Worm (Caenorhabditis elegans) whole organism, L4 larva: Measurements from ENCODE around the gene grd-5.

Experiments
- D1046.2 ChIP-seq: fragments of 200-800 bp; sonication (Bioruptor generic); IDR thresholded peaks from 2 replicates; pipeline ENCODE4 v1.3.6; 2022; ENCODE audit warnings: missing genetic modification characterization, missing compliant biosample characterization
- F10B5.3 ChIP-seq: sonication (generic microtip); optimal IDR thresholded peaks from 2 replicates; lab custom pipeline; 2016; ENCODE audit warnings: mild to moderate bottlenecking, missing genetic modification characterization, missing compliant biosample characterization
- T20F7.1 ChIP-seq: fragments of 200-800 bp; sonication (Bioruptor generic); optimal IDR thresholded peaks from 2 replicates; lab custom pipeline; 2018; ENCODE audit warnings: mild to moderate bottlenecking, missing genetic modification characterization, missing compliant biosample characterization
- T26A8.4 ChIP-seq: fragments of 200-800 bp; sonication (Bioruptor generic); IDR thresholded peaks from 2 replicates; pipeline ENCODE4 v1.3.6; 2022; ENCODE audit warnings: missing genetic modification characterization, missing compliant biosample characterization
- Y105C5A.15 ChIP-seq: fragments of 200-800 bp; sonication (Bioruptor generic); IDR thresholded peaks from 2 replicates; pipeline ENCODE4 v1.3.6; 2022; ENCODE audit warnings: missing genetic modification characterization, missing compliant biosample characterization
- aha-1 ChIP-seq: fragments of 150-350 bp; peaks from one replicate; lab custom pipeline; 2014; ENCODE audit warnings: missing biosample characterization, missing genetic modification characterization
- aly-2 ChIP-seq: sonication (generic microtip); optimal IDR thresholded peaks from 2 replicates; lab custom pipeline; 2018; ENCODE audit warnings: missing biosample characterization, missing genetic modification characterization
- arid-1 ChIP-seq: fragments of 200-800 bp; sonication (Bioruptor generic); conservative IDR thresholded peaks from 2 replicates; pipeline ENCODE4 v1.3.6; 2022; ENCODE audit warnings: missing genetic modification reagents, missing genetic modification characterization, missing compliant biosample characterization
- attf-4 ChIP-seq: sonication (generic microtip); optimal IDR thresholded peaks from 3 replicates; lab custom pipeline; 2017; ENCODE audit warnings: missing biosample characterization, missing genetic modification characterization
- ceh-20 ChIP-seq: fragments of 200-800 bp; sonication (Bioruptor generic); IDR thresholded peaks from 2 replicates; pipeline ENCODE4 v1.3.6; 2022; ENCODE audit warnings: missing genetic modification reagents, missing genetic modification characterization, missing compliant biosample characterization
- ceh-28 ChIP-seq: fragments of 150-350 bp; optimal IDR thresholded peaks from 2 replicates; lab custom pipeline; 2014; ENCODE audit warnings: missing biosample characterization, missing genetic modification reagents, missing genetic modification characterization
- ceh-32 ChIP-seq: sonication (generic microtip); optimal IDR thresholded peaks from 2 replicates; lab custom pipeline; 2016; ENCODE audit warnings: mild to moderate bottlenecking, missing genetic modification characterization, missing compliant biosample characterization; ENCODE audit not compliant: poor library complexity
- ceh-44 ChIP-seq: fragments of 200-800 bp; sonication (Bioruptor generic); IDR thresholded peaks from 2 replicates; pipeline ENCODE4 v1.3.6; 2022; ENCODE audit warnings: missing genetic modification reagents, missing genetic modification characterization, missing compliant biosample characterization
- ceh-62 ChIP-seq: sonication (generic microtip); optimal IDR thresholded peaks from 2 replicates; lab custom pipeline; 2017; ENCODE audit warnings: missing biosample characterization, missing genetic modification characterization
- ces-1 ChIP-seq: fragments of 150-350 bp; sonication (generic microtip); optimal IDR thresholded peaks from 4 replicates; lab custom pipeline; 2014; ENCODE audit warnings: missing biosample characterization, missing genetic modification reagents, missing genetic modification characterization
- dmd-6 ChIP-seq: fragments of 200-800 bp; sonication (Bioruptor generic); IDR thresholded peaks from 2 replicates; pipeline ENCODE4 v1.3.6; 2022; ENCODE audit warnings: missing genetic modification reagents, missing genetic modification characterization, missing compliant biosample characterization
- dpl-1 ChIP-seq: fragments of 150-350 bp; optimal IDR thresholded peaks from 2 replicates; lab custom pipeline; 2014; ENCODE audit warnings: missing biosample characterization, missing genetic modification reagents, missing genetic modification characterization
- duxl-1 ChIP-seq: sonication (generic microtip); optimal IDR thresholded peaks from 2 replicates; lab custom pipeline; 2016; ENCODE audit warnings: mild to moderate bottlenecking, missing genetic modification characterization, moderate library complexity, missing compliant biosample characterization; ENCODE audit not compliant: poor library complexity
- egl-43 ChIP-seq: fragments of 200-800 bp; sonication (Bioruptor generic); IDR thresholded peaks from 2 replicates; pipeline ENCODE4 v1.3.6; 2022; ENCODE audit warnings: missing genetic modification reagents, missing genetic modification characterization, missing compliant biosample characterization
- hlh-30 ChIP-seq: sonication (generic microtip); optimal IDR thresholded peaks from 2 replicates; lab custom pipeline; 2017; ENCODE audit warnings: antibody characterized with exemption, mild to moderate bottlenecking, missing genetic modification characterization, missing compliant biosample characterization; ENCODE audit not compliant: insufficient read depth
- jun-1 ChIP-seq: fragments of 150-350 bp; optimal IDR thresholded peaks from 2 replicates; lab custom pipeline; 2014; ENCODE audit warnings: missing biosample characterization, missing genetic modification reagents, missing genetic modification characterization
- lim-7 ChIP-seq: fragments of 200-800 bp; sonication (Bioruptor generic); IDR thresholded peaks from 2 replicates; pipeline ENCODE4 v1.3.6; 2022; ENCODE audit warnings: missing genetic modification characterization, missing compliant biosample characterization
- lin-15B ChIP-seq: fragments of 150-350 bp; sonication (generic microtip); optimal IDR thresholded peaks from 3 replicates; lab custom pipeline; 2014; ENCODE audit warnings: missing biosample characterization, missing genetic modification characterization
- lin-29 ChIP-seq: fragments of 200-800 bp; sonication (Bioruptor generic); IDR thresholded peaks from 2 replicates; pipeline ENCODE4 v1.3.6; 2022; ENCODE audit warnings: missing genetic modification reagents, missing genetic modification characterization, missing compliant biosample characterization
- lin-38 ChIP-seq: fragments of 200-800 bp; sonication (Bioruptor generic); IDR thresholded peaks from 2 replicates; pipeline ENCODE4 v1.3.6; 2022; ENCODE audit warnings: missing genetic modification reagents, missing genetic modification characterization, missing compliant biosample characterization
- lir-3 ChIP-seq: sonication (generic microtip); optimal IDR thresholded peaks from 2 replicates; lab custom pipeline; 2016; ENCODE audit warnings: mild to moderate bottlenecking, missing genetic modification characterization, missing compliant biosample characterization
- lsy-2 ChIP-seq, 2 experiments: fragments of 150-350 bp in 1 of 2; sonication (generic microtip) in 1 of 2; optimal IDR thresholded peaks; 2 replicates each; lab custom pipeline; 2014 to 2017; ENCODE audit warnings: missing biosample characterization in 2 of 2, missing genetic modification characterization in 2 of 2
- madf-9 ChIP-seq: fragments of 200-800 bp; sonication (Bioruptor generic); conservative IDR thresholded peaks from 2 replicates; pipeline ENCODE4 v1.3.6; 2022; ENCODE audit warnings: missing genetic modification reagents, missing genetic modification characterization, missing compliant biosample characterization
- mdt-29 ChIP-seq: fragments of 200-800 bp; sonication (Bioruptor generic); IDR thresholded peaks from 2 replicates; pipeline ENCODE4 v1.3.6; 2022; ENCODE audit warnings: missing genetic modification reagents, missing genetic modification characterization, missing compliant biosample characterization
- mes-2 ChIP-seq: sonication (generic microtip); optimal IDR thresholded peaks from 2 replicates; lab custom pipeline; 2016; ENCODE audit warnings: missing genotype, mild to moderate bottlenecking, missing genetic modification characterization, missing compliant biosample characterization; ENCODE audit not compliant: poor library complexity, severe bottlenecking
- mxl-3 ChIP-seq: fragments of 200-800 bp; sonication (Bioruptor generic); optimal IDR thresholded peaks from 2 replicates; lab custom pipeline; 2018; ENCODE audit warnings: mild to moderate bottlenecking, missing genetic modification characterization, missing compliant biosample characterization
- nhr-10 ChIP-seq: fragments of 150-350 bp; optimal IDR thresholded peaks from 2 replicates; lab custom pipeline; 2014; ENCODE audit warnings: missing biosample characterization, missing genetic modification characterization
- nhr-11 ChIP-seq: fragments of 150-350 bp; optimal IDR thresholded peaks from 2 replicates; lab custom pipeline; 2014; ENCODE audit warnings: missing biosample characterization, missing genetic modification characterization
- nhr-25 ChIP-seq: sonication (generic microtip); optimal IDR thresholded peaks from 2 replicates; lab custom pipeline; 2017; ENCODE audit warnings: missing genetic modification characterization, mild to moderate bottlenecking, missing compliant biosample characterization, antibody characterized with exemption, moderate library complexity, borderline replicate concordance; ENCODE audit not compliant: insufficient read depth
- nhr-28 ChIP-seq: fragments of 150-350 bp; optimal IDR thresholded peaks from 2 replicates; lab custom pipeline; 2014; ENCODE audit warnings: missing biosample characterization, missing genetic modification characterization
- nhr-41 ChIP-seq: fragments of 200-800 bp; sonication (Bioruptor generic); IDR thresholded peaks from 2 replicates; pipeline ENCODE4 v1.3.6; 2022; ENCODE audit warnings: missing genetic modification reagents, missing genetic modification characterization, missing compliant biosample characterization
- nhr-48 ChIP-seq: sonication (generic microtip); optimal IDR thresholded peaks from 2 replicates; lab custom pipeline; 2016; ENCODE audit warnings: mild to moderate bottlenecking, missing genetic modification characterization, missing compliant biosample characterization
- nhr-6 ChIP-seq: fragments of 150-350 bp; optimal IDR thresholded peaks from 2 replicates; lab custom pipeline; 2014; ENCODE audit warnings: missing biosample characterization, missing genetic modification characterization
- nhr-76 ChIP-seq: fragments of 150-350 bp; optimal IDR thresholded peaks from 2 replicates; lab custom pipeline; 2014; ENCODE audit warnings: missing biosample characterization, missing genetic modification characterization
- nhr-77 ChIP-seq: fragments of 150-350 bp; optimal IDR thresholded peaks from 2 replicates; lab custom pipeline; 2014; ENCODE audit warnings: missing biosample characterization, missing genetic modification characterization
- pha-4 ChIP-seq, 2 experiments: fragments of 150-350 bp in 1 of 2; fragments of 200-800 bp in 1 of 2; sonication (Bioruptor generic) in 1 of 2; IDR thresholded peaks in 1 of 2; optimal IDR thresholded peaks in 1 of 2; 2 replicates each; pipeline versions ENCODE4 v1.3.6 to Lab custom; 2014 to 2022; ENCODE audit warnings: missing genetic modification characterization in 2 of 2, missing genetic modification reagents in 2 of 2, missing biosample characterization in 1 of 2, missing compliant biosample characterization in 1 of 2
- php-3 ChIP-seq: fragments of 200-800 bp; sonication (Bioruptor generic); IDR thresholded peaks from 2 replicates; pipeline ENCODE4 v1.3.6; 2022; ENCODE audit warnings: missing genetic modification reagents, missing genetic modification characterization, missing compliant biosample characterization
- saeg-2 ChIP-seq: fragments of 200-800 bp; sonication (Bioruptor generic); IDR thresholded peaks from 2 replicates; pipeline ENCODE4 v1.3.6; 2022; ENCODE audit warnings: missing genetic modification reagents, missing genetic modification characterization, missing compliant biosample characterization
- sdz-12 ChIP-seq: fragments of 200-800 bp; sonication (Bioruptor generic); optimal IDR thresholded peaks from 2 replicates; lab custom pipeline; 2018; ENCODE audit warnings: mild to moderate bottlenecking, missing genetic modification characterization, missing compliant biosample characterization
- set-16 ChIP-seq: fragments of 200-800 bp; sonication (Bioruptor generic); IDR thresholded peaks from 2 replicates; pipeline ENCODE4 v1.3.6; 2022; ENCODE audit warnings: missing genetic modification reagents, missing genetic modification characterization, missing compliant biosample characterization
- tag-97 ChIP-seq: fragments of 200-800 bp; sonication (Bioruptor generic); IDR thresholded peaks from 2 replicates; pipeline ENCODE4 v1.3.6; 2022; ENCODE audit warnings: missing genetic modification characterization, missing compliant biosample characterization
- tra-1 ChIP-seq: fragments of 200-800 bp; sonication (Bioruptor generic); IDR thresholded peaks from 2 replicates; pipeline ENCODE4 v1.3.6; 2022; ENCODE audit warnings: missing genetic modification reagents, missing genetic modification characterization, missing compliant biosample characterization
- vab-7 ChIP-seq: fragments of 200-800 bp; sonication (Bioruptor generic); IDR thresholded peaks from 2 replicates; pipeline ENCODE4 v1.3.6; 2022; ENCODE audit warnings: missing genetic modification reagents, missing genetic modification characterization, missing compliant biosample characterization
- zag-1 ChIP-seq: fragments of 150-350 bp; optimal IDR thresholded peaks from 2 replicates; lab custom pipeline; 2014; ENCODE audit warnings: missing biosample characterization, missing genetic modification characterization
- zfp-2 ChIP-seq: sonication (generic microtip); optimal IDR thresholded peaks from 2 replicates; lab custom pipeline; 2016; ENCODE audit warnings: mild to moderate bottlenecking, missing genetic modification characterization, missing compliant biosample characterization
- zip-11 ChIP-seq: fragments of 200-800 bp; sonication (Bioruptor generic); IDR thresholded peaks from 2 replicates; pipeline ENCODE4 v1.3.6; 2022; ENCODE audit warnings: missing genetic modification characterization, missing compliant biosample characterization

grd-5 gene

ce11 chrV:8631277-8631765, 12.5 kb downstream of the grd-5 start, which contains the start of gene atg-18 (continued):
- TF ChIP-seq egl-43 (GFP tag; lab: Robert Waterston, UW) (no peak), attf-4 (tag; lab: Kevin White, UChicago) (no peak), sdz-12 (GFP tag; lab: Kevin White, UChicago) (no peak), ceh-62 (tag; lab: Kevin White, UChicago) (no peak), jun-1 (no peak), ceh-28 (tag; lab: Kevin White, UChicago) (no peak), arid-1 (GFP tag; lab: Robert Waterston, UW) (no peak), zip-11 (GFP tag; lab: Robert Waterston, UW) (no peak), dpl-1 (GFP tag; lab: Kevin White, UChicago) (peak; percentile 30), Y105C5A.15 (no peak), saeg-2 (GFP tag; lab: Robert Waterston, UW) (no peak), mes-2 (tag; lab: Kevin White, UChicago) (no peak), lim-7 (GFP tag; lab: Robert Waterston, UW) (no peak), ceh-44 (no peak), vab-7 (GFP tag; lab: Robert Waterston, UW) (no peak), tag-97 (GFP tag; lab: Robert Waterston, UW) (no peak), mdt-29 (GFP tag; lab: Robert Waterston, UW) (no peak), php-3 (GFP tag; lab: Robert Waterston, UW) (0 out of 2 replicates have a peak, but pooled peaks have one; percentile 28), ceh-32 (tag; lab: Kevin White, UChicago) (no peak), nhr-41 (GFP tag; lab: Robert Waterston, UW) (no peak), nhr-48 (peak; percentile 81), nhr-28 (tag; lab: Kevin White, UChicago) (peak; percentile 65), lin-15B (tag; lab: Kevin White, UChicago) (no peak), pha-4 (GFP tag; IDR thresholded peaks at IDR 0.05; lab: Robert Waterston, UW) (no peak), pha-4 (tag; optimal IDR thresholded peaks at IDR 0.05; lab: Kevin White, UChicago) (peak; percentile 30), duxl-1 (no peak), madf-9 (GFP tag; lab: Robert Waterston, UW) (peak; percentile 42; the same call in 1 of the 2 replicates), ceh-20 (GFP tag; lab: Robert Waterston, UW) (peak; percentile 56; the same call in 1 of the 2 replicates), nhr-76 (tag; lab: Kevin White, UChicago) (no peak), T26A8.4 (GFP tag; lab: Robert Waterston, UW) (no peak; the same call in 1 of the 2 replicates), tra-1 (GFP tag; lab: Robert Waterston, UW) (no peak), nhr-77 (peak; percentile 43), lsy-2 (tag; optimal IDR thresholded peaks at IDR 0.05; lab: Kevin White, UChicago) (no peak), zag-1 (tag; lab: Kevin White, UChicago) (no peak), zfp-2 (no peak), hlh-30 (tag; lab: Kevin White, UChicago) (peak; percentile 98), F10B5.3 (tag; lab: Kevin White, UChicago) (no peak), lin-29 (no peak), set-16 (GFP tag; lab: Robert Waterston, UW) (no peak), dmd-6 (GFP tag; lab: Robert Waterston, UW) (peak; percentile 76), mxl-3 (peak; percentile 70), nhr-6 (tag; lab: Kevin White, UChicago) (peak; percentile 67), T20F7.1 (peak; percentile 18), lir-3 (tag; lab: Kevin White, UChicago) (no peak), nhr-11 (tag; lab: Kevin White, UChicago) (peak; percentile 67), aha-1 (tag; lab: Kevin White, UChicago) (peak; percentile 93), nhr-10 (no peak), aly-2 (tag; lab: Kevin White, UChicago) (no peak), nhr-25 (tag; lab: Kevin White, UChicago) (peak; percentile 22), lin-38 (GFP tag; lab: Robert Waterston, UW) (no peak), D1046.2 (GFP tag; lab: Robert Waterston, UW) (no peak), ces-1 (no peak)
